Worm (Caenorhabditis elegans): Measurements from ENCODE around the gene snb-5.

DNA sequence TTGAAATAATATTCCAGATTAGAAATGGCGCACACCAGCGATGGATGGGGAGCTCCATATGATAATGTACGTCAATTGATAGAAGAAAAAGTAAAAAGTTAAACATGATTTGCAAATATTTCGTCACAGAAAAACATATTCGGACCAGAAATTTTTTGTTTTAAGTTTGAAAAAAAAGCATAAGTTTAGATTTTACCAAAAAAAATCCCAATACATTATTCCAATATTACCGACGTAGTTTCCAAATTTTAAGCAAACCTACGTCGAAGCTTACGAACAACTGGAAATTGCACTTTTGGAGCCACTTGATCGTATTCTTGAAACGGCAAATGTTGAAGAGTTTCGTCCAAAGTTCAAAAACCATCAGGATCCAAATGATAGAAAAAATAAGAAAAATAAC lies 29.8 kb downstream of the snb-5 start, which contains the start of gene henn-1:
- TF ChIP-seq nhr-11 (tag; optimal IDR thresholded peaks at IDR 0.05) = no peak
- no peak for TF ChIP-seq ama-1 (optimal IDR thresholded peaks at IDR 0.05)
- TF ChIP-seq lsy-12 (tag; optimal IDR thresholded peaks at IDR 0.05) = no peak
- TF ChIP-seq unc-62 (GFP tag; optimal IDR thresholded peaks at IDR 0.05) = no peak
- no peak for TF ChIP-seq tbx-2 (tag; optimal IDR thresholded peaks at IDR 0.05)
- TF ChIP-seq snpc-4 (tag; optimal IDR thresholded peaks at IDR 0.05) = no peak
- no peak for TF ChIP-seq pqm-1 (tag; optimal IDR thresholded peaks at IDR 0.05)
- no peak for TF ChIP-seq ceh-82 (tag; optimal IDR thresholded peaks at IDR 0.05)
- TF ChIP-seq ztf-11 (tag; optimal IDR thresholded peaks at IDR 0.05) = no peak
- TF ChIP-seq ceh-28 (tag; optimal IDR thresholded peaks at IDR 0.05) = no peak
- no peak for TF ChIP-seq nhr-237 (tag; optimal IDR thresholded peaks at IDR 0.05)
- TF ChIP-seq nfya-1 (tag; optimal IDR thresholded peaks at IDR 0.05; ENCODE audit: insufficient read depth) = no peak
